Fruit fly (Drosophila melanogaster): Measurements from ENCODE around the gene CG7304.

dm6 chr3L:15672800-15673199, 6.7 kb upstream of the CG7304 start:
- TF ChIP-seq fru (GFP tag; optimal IDR thresholded peaks at IDR 0.05) (no peak), CG32264 (GFP tag; optimal IDR thresholded peaks at IDR 0.05) (no peak), OdsH (GFP tag; optimal IDR thresholded peaks at IDR 0.05) (no peak)

Measured in whole organism, wandering third instar larva.